Fruit fly (Drosophila melanogaster): Measurements from ENCODE around the gene bsk.

dm6 chr2L:10246785-10247190, 3.5 kb downstream of the bsk start, which contains the start of gene chico:
- TF ChIP-seq pan (optimal IDR thresholded peaks at IDR 0.05), result no peak
- no peak for TF ChIP-seq psq (optimal IDR thresholded peaks at IDR 0.05)
- TF ChIP-seq EcR (GFP tag; optimal IDR thresholded peaks at IDR 0.05), result no peak
- no peak for TF ChIP-seq Dll (optimal IDR thresholded peaks at IDR 0.05)

Data from whole organism.